Fruit fly (Drosophila melanogaster) whole organism, embryonic: Measurements from ENCODE around the gene CG12182.

Source experiments
- Abd-B ChIP-seq: fragments of 200-800 bp; sonication (Bioruptor generic); optimal IDR thresholded peaks from 2 replicates; lab custom pipeline; 2018; ENCODE audit warnings: missing biosample characterization, mild to moderate bottlenecking, missing genetic modification characterization, moderate library complexity
- Aef1 ChIP-seq: fragments of 200-800 bp; sonication (Bioruptor generic); IDR thresholded peaks from 3 replicates; pipeline ENCODE4 v1.3.6; 2022; ENCODE audit warnings: missing biosample characterization, missing genetic modification characterization
- CG10274 ChIP-seq: fragments of 200-800 bp; sonication (Bioruptor generic); optimal IDR thresholded peaks from 3 replicates; lab custom pipeline; 2017; ENCODE audit warnings: missing biosample characterization, mild to moderate bottlenecking, missing genetic modification characterization
- CG12391 ChIP-seq: fragments of 200-800 bp; sonication (Bioruptor generic); optimal IDR thresholded peaks from 3 replicates; lab custom pipeline; 2018; ENCODE audit warnings: missing biosample characterization, mild to moderate bottlenecking, missing genetic modification characterization, moderate library complexity
- CG15073 ChIP-seq: fragments of 200-800 bp; sonication (Bioruptor generic); optimal IDR thresholded peaks from 2 replicates; lab custom pipeline; 2016; ENCODE audit warnings: missing biosample characterization, missing genetic modification characterization
- CG15514 ChIP-seq: fragments of 200-800 bp; sonication (Bioruptor generic); optimal IDR thresholded peaks from 3 replicates; lab custom pipeline; 2017; ENCODE audit warnings: missing biosample characterization, missing genetic modification characterization, mild to moderate bottlenecking, moderate library complexity, missing genetic modification reagents
- CG1647 ChIP-seq: fragments of 200-800 bp; sonication (Bioruptor generic); optimal IDR thresholded peaks from 3 replicates; lab custom pipeline; 2016; ENCODE audit warnings: missing biosample characterization, missing genetic modification characterization
- CG2678 ChIP-seq: fragments of 200-800 bp; sonication (Bioruptor generic); optimal IDR thresholded peaks from 3 replicates; lab custom pipeline; 2019; ENCODE audit warnings: missing biosample characterization, mild to moderate bottlenecking, missing genetic modification characterization, moderate library complexity
- CG3281 ChIP-seq: fragments of 200-800 bp; sonication (Bioruptor generic); optimal IDR thresholded peaks from 3 replicates; lab custom pipeline; 2017; ENCODE audit warnings: missing biosample characterization, mild to moderate bottlenecking, missing genetic modification characterization
- CG3407 ChIP-seq: fragments of 200-800 bp; sonication (Bioruptor generic); optimal IDR thresholded peaks from 2 replicates; lab custom pipeline; 2018; ENCODE audit warnings: missing biosample characterization, mild to moderate bottlenecking, missing genetic modification characterization
- CG4404 ChIP-seq: fragments of 200-800 bp; sonication (Bioruptor generic); IDR thresholded peaks from 2 replicates; pipeline ENCODE4 v1.3.6; 2022; ENCODE audit warnings: missing biosample characterization, missing genetic modification characterization
- CG6689 ChIP-seq: fragments of 200-800 bp; sonication (Bioruptor generic); IDR thresholded peaks from 2 replicates; pipeline ENCODE4 v1.3.6; 2022; ENCODE audit warnings: missing biosample characterization, missing genetic modification characterization
- CG7271 ChIP-seq: fragments of 200-800 bp; sonication (Bioruptor generic); optimal IDR thresholded peaks from 2 replicates; lab custom pipeline; 2018; ENCODE audit warnings: missing biosample characterization, mild to moderate bottlenecking, missing genetic modification characterization, moderate library complexity
- CG7745 ChIP-seq: fragments of 200-800 bp; sonication (Bioruptor generic); optimal IDR thresholded peaks from 2 replicates; lab custom pipeline; 2018; ENCODE audit warnings: missing biosample characterization, mild to moderate bottlenecking, missing genetic modification characterization, moderate library complexity
- CG8290 ChIP-seq, 3 experiments: fragments of 200-800 bp; sonication (Bioruptor generic); optimal IDR thresholded peaks; 2 replicates each; lab custom pipeline; 2016 to 2019; ENCODE audit warnings: missing biosample characterization in 3 of 3, missing genetic modification characterization in 3 of 3, mild to moderate bottlenecking in 2 of 3, moderate library complexity in 1 of 3
- CG9727 ChIP-seq: fragments of 200-800 bp; sonication (Bioruptor generic); optimal IDR thresholded peaks from 3 replicates; lab custom pipeline; 2017; ENCODE audit warnings: missing biosample characterization, mild to moderate bottlenecking, missing genetic modification characterization
- CG9817 ChIP-seq: fragments of 200-800 bp; sonication (Bioruptor generic); optimal IDR thresholded peaks from 2 replicates; lab custom pipeline; 2018; ENCODE audit warnings: missing biosample characterization, mild to moderate bottlenecking, missing genetic modification characterization, moderate library complexity
- CHES-1-like ChIP-seq: fragments of 200-800 bp; sonication (Bioruptor generic); optimal IDR thresholded peaks from 2 replicates; lab custom pipeline; 2016; ENCODE audit warnings: missing biosample characterization, missing genetic modification characterization
- Drgx ChIP-seq: fragments of 200-800 bp; sonication (Bioruptor generic); IDR thresholded peaks from 2 replicates; pipeline ENCODE4 v1.3.6; 2022; ENCODE audit warnings: missing biosample characterization, missing genetic modification characterization
- HLH3B ChIP-seq: fragments of 200-800 bp; sonication (Bioruptor generic); IDR thresholded peaks from 2 replicates; pipeline ENCODE4 v1.3.6; 2022; ENCODE audit warnings: missing biosample characterization, missing genetic modification characterization
- Hand ChIP-seq: fragments of 200-800 bp; sonication (Bioruptor generic); optimal IDR thresholded peaks from 2 replicates; lab custom pipeline; 2017; ENCODE audit warnings: mild to moderate bottlenecking, missing biosample characterization, missing genetic modification reagents, missing genetic modification characterization
- Hr3 ChIP-seq: fragments of 200-800 bp; sonication (Bioruptor generic); optimal IDR thresholded peaks from 3 replicates; lab custom pipeline; 2016; ENCODE audit warnings: missing biosample characterization, missing genetic modification characterization
- Hr51 ChIP-seq, 2 experiments: fragments of 200-800 bp; sonication (Bioruptor generic); optimal IDR thresholded peaks; 2 replicates in 1 of 2; 3 replicates in 1 of 2; lab custom pipeline; 2016 to 2018; ENCODE audit warnings: missing biosample characterization in 2 of 2, missing genetic modification characterization in 2 of 2, mild to moderate bottlenecking in 1 of 2, moderate library complexity in 1 of 2
- Hr78 ChIP-seq, 2 experiments: fragments of 200-800 bp in 1 of 2; fragments of >200 bp in 1 of 2; sonication (Bioruptor generic) in 1 of 2; optimal IDR thresholded peaks; 2 replicates each; lab custom pipeline; 2017 to 2019; ENCODE audit warnings: missing biosample characterization in 2 of 2, missing genetic modification characterization in 2 of 2, mild to moderate bottlenecking in 1 of 2, moderate library complexity in 1 of 2
- Oli ChIP-seq: fragments of 200-800 bp; sonication (Bioruptor generic); optimal IDR thresholded peaks from 2 replicates; lab custom pipeline; 2018; ENCODE audit warnings: missing biosample characterization, mild to moderate bottlenecking, missing genetic modification characterization, moderate library complexity
- Sox100B ChIP-seq: fragments of 200-800 bp; sonication (Bioruptor generic); optimal IDR thresholded peaks from 3 replicates; lab custom pipeline; 2018; ENCODE audit warnings: missing biosample characterization, mild to moderate bottlenecking, missing genetic modification characterization
- Sry-β ChIP-seq: fragments of 200-800 bp; sonication (Bioruptor generic); optimal IDR thresholded peaks from 2 replicates; lab custom pipeline; 2018; ENCODE audit warnings: missing biosample characterization, mild to moderate bottlenecking, missing genetic modification characterization, moderate library complexity
- cato ChIP-seq: fragments of 200-800 bp; sonication (Bioruptor generic); optimal IDR thresholded peaks from 2 replicates; lab custom pipeline; 2016; ENCODE audit warnings: missing biosample characterization, missing genetic modification characterization, borderline replicate concordance
- disco-r ChIP-seq: fragments of 200-800 bp; sonication (Bioruptor generic); optimal IDR thresholded peaks from 2 replicates; lab custom pipeline; 2016; ENCODE audit warnings: missing biosample characterization, missing genetic modification characterization
- dmrt11E ChIP-seq: fragments of 200-800 bp; sonication (Bioruptor generic); optimal IDR thresholded peaks from 3 replicates; lab custom pipeline; 2018; ENCODE audit warnings: missing biosample characterization, mild to moderate bottlenecking, missing genetic modification characterization, moderate library complexity
- emc ChIP-seq: fragments of 200-800 bp; sonication (Bioruptor generic); optimal IDR thresholded peaks from 2 replicates; lab custom pipeline; 2016; ENCODE audit warnings: missing biosample characterization, missing genetic modification characterization
- ewg ChIP-seq: fragments of 200-800 bp; sonication (Bioruptor generic); optimal IDR thresholded peaks from 3 replicates; lab custom pipeline; 2017; ENCODE audit warnings: mild to moderate bottlenecking, missing biosample characterization, missing genetic modification reagents, missing genetic modification characterization
- exex ChIP-seq: fragments of 200-800 bp; sonication (Bioruptor generic); optimal IDR thresholded peaks from 4 replicates; lab custom pipeline; 2018; ENCODE audit warnings: missing biosample characterization, mild to moderate bottlenecking, missing genetic modification characterization, moderate library complexity
- gfzf ChIP-seq: fragments of 200-800 bp; sonication (Bioruptor generic); optimal IDR thresholded peaks from 2 replicates; lab custom pipeline; 2016; ENCODE audit warnings: missing biosample characterization, mild to moderate bottlenecking, missing genetic modification characterization, moderate library complexity
- ham ChIP-seq: fragments of 200-800 bp; sonication (Bioruptor generic); IDR thresholded peaks from 2 replicates; pipeline ENCODE4 v1.3.6; 2022; ENCODE audit warnings: missing biosample characterization, missing genetic modification characterization
- mirr ChIP-seq: fragments of 200-800 bp; sonication (Bioruptor generic); optimal IDR thresholded peaks from 3 replicates; lab custom pipeline; 2018; ENCODE audit warnings: missing biosample characterization, mild to moderate bottlenecking, missing genetic modification characterization
- oc ChIP-seq: fragments of 200-800 bp; sonication (Bioruptor generic); optimal IDR thresholded peaks from 2 replicates; lab custom pipeline; 2018; ENCODE audit warnings: missing biosample characterization, mild to moderate bottlenecking, missing genetic modification characterization, moderate library complexity
- pita ChIP-seq: fragments of 200-800 bp; sonication (Bioruptor generic); optimal IDR thresholded peaks from 2 replicates; lab custom pipeline; 2017; ENCODE audit warnings: missing biosample characterization, mild to moderate bottlenecking, missing genetic modification characterization
- sc ChIP-seq, 3 experiments: fragments of >200 bp in 2 of 3; fragments of 200-800 bp in 1 of 3; sonication (Bioruptor generic) in 1 of 3; optimal IDR thresholded peaks; 2 replicates in 2 of 3; 3 replicates in 1 of 3; lab custom pipeline; 2017; ENCODE audit warnings: mild to moderate bottlenecking in 1 of 3, missing biosample characterization in 1 of 3, missing genetic modification characterization in 1 of 3, missing genetic modification reagents in 1 of 3
- slbo ChIP-seq: fragments of 200-800 bp; sonication (Bioruptor generic); IDR thresholded peaks from 2 replicates; pipeline ENCODE4 v1.3.6; 2022; ENCODE audit warnings: missing biosample characterization, missing genetic modification characterization
- slou ChIP-seq: fragments of 200-800 bp; sonication (Bioruptor generic); optimal IDR thresholded peaks from 3 replicates; lab custom pipeline; 2016; ENCODE audit warnings: missing biosample characterization, missing genetic modification characterization
- sna ChIP-seq: fragments of 200-800 bp; sonication (Bioruptor generic); IDR thresholded peaks from 2 replicates; pipeline ENCODE4 v1.3.6; 2022; ENCODE audit warnings: missing biosample characterization, missing genetic modification characterization; ENCODE audit not compliant: partially characterized antibody
- sqz ChIP-seq: fragments of 200-800 bp; sonication (Bioruptor generic); optimal IDR thresholded peaks from 3 replicates; lab custom pipeline; 2018; ENCODE audit warnings: missing biosample characterization, mild to moderate bottlenecking, missing genetic modification characterization
- tio ChIP-seq: fragments of 200-800 bp; sonication (Bioruptor generic); optimal IDR thresholded peaks from 2 replicates; lab custom pipeline; 2017; ENCODE audit warnings: missing biosample characterization, missing genetic modification characterization, inconsistent platforms
- usp ChIP-seq: fragments of >200 bp; optimal IDR thresholded peaks from 2 replicates; lab custom pipeline; 2017; ENCODE audit warnings: missing biosample characterization, missing genetic modification characterization
- vfl ChIP-seq: fragments of 200-800 bp; sonication (Bioruptor generic); optimal IDR thresholded peaks from 2 replicates; lab custom pipeline; 2016; ENCODE audit warnings: missing biosample characterization, missing genetic modification characterization
- yki ChIP-seq: fragments of >200 bp; optimal IDR thresholded peaks from 3 replicates; lab custom pipeline; 2018

CG12182 gene

DNA sequence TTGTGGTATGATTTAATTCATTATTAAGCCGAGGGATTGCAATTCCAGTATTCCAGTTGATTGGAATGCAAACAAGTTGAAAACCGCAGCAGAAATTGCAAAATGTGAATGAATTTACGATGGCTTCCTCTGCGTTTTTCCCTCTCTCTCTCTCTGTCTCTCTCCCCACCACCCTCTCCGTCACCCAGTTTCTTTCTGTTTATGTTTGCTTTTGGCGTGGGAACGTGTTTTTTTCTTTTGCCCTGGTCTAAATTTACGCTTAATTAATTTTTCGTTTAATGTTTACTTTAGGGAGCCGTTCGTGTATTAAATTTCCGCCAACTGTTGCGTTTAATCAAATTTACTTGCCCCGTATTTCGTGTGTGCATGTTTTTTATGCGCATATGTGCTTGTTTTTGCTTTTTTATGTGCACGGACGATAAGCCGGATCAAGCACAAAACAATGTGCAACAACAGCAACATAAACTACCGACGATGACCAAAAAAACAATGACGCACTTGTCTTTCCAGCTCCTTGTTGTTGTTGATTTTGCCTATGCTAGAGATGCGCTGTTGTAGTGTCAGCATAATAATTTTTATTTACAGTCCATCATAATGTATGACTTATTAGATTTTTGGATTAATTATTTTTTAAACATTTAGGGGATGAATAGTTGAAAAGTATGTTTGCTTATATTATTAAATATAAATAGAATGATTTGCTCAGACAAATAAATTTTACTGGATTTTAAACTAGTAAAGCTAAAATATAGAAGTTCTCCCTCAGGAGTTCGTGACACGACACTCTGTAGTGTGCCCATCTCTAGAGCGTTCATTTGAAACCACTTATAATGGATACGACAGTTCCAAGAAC lies 9.2 kb downstream of the CG12182 start (continued):
- TF ChIP-seq gfzf (GFP tag; lab: Kevin White, UChicago) (no peak), oc (tag; lab: Kevin White, UChicago) (peak; percentile 63), HLH3B (GFP tag; lab: Robert Waterston, UW) (peak; percentile 81), Aef1 (GFP tag; lab: Robert Waterston, UW) (peak; percentile 76), CG7745 (tag; lab: Kevin White, UChicago) (peak; percentile 85), tio (peak; percentile 79), CG1647 (GFP tag; lab: Kevin White, UChicago) (peak; percentile 37), slbo (GFP tag; lab: Robert Waterston, UW) (peak; percentile 83), Oli (tag; lab: Kevin White, UChicago) (peak; percentile 79), Hr3 (GFP tag; lab: Kevin White, UChicago) (peak; percentile 56), CHES-1-like (GFP tag; lab: Kevin White, UChicago) (no peak), CG10274 (GFP tag; lab: Kevin White, UChicago) (peak; percentile 32), sna (peak; percentile 56; the same call in 1 of the 2 replicates), sqz (peak; percentile 59), Abd-B (GFP tag; lab: Kevin White, UChicago) (peak; percentile 70), CG9817 (peak; percentile 69), ham (GFP tag; lab: Robert Waterston, UW) (no peak), Hand (GFP tag; lab: Kevin White, UChicago) (peak; percentile 68), ewg (peak; percentile 52), pita (no peak), CG3281 (GFP tag; lab: Kevin White, UChicago) (peak; percentile 74), vfl (GFP tag; lab: Kevin White, UChicago) (peak; percentile 12), CG4404 (GFP tag; lab: Robert Waterston, UW) (no peak), exex (tag; lab: Kevin White, UChicago) (peak; percentile 54), CG7271 (peak; percentile 39), cato (GFP tag; lab: Kevin White, UChicago) (peak; percentile 32), CG6689 (GFP tag; lab: Robert Waterston, UW) (peak; percentile 32; the same call in 1 of the 2 replicates), Sox100B (GFP tag; lab: Kevin White, UChicago) (peak; percentile 86), CG9727 (GFP tag; lab: Kevin White, UChicago) (peak; percentile 77), emc (GFP tag; lab: Kevin White, UChicago) (no peak), mirr (GFP tag; lab: Kevin White, UChicago) (no peak), sc (optimal IDR thresholded peaks at IDR 0.05; lab: Kevin White, UChicago) (no peak), sc (GFP tag; optimal IDR thresholded peaks at IDR 0.05; lab: Kevin White, UChicago) (peak; percentile 49), Hr78 (GFP tag; optimal IDR thresholded peaks at IDR 0.05; lab: Kevin White, UChicago) (peak in 1 of 2 experiments; percentile 48), CG2678 (tag; lab: Kevin White, UChicago) (peak; percentile 87), Drgx (GFP tag; lab: Robert Waterston, UW) (no peak), CG3407 (GFP tag; lab: Kevin White, UChicago) (peak; percentile 70), CG15514 (GFP tag; lab: Kevin White, UChicago) (peak; percentile 68), CG15073 (no peak), dmrt11E (peak; percentile 77), Hr51 (GFP tag; optimal IDR thresholded peaks at IDR 0.05; lab: Kevin White, UChicago) (peak in 1 of 2 experiments; percentile 86), usp (GFP tag; lab: Kevin White, UChicago) (no peak), CG8290 (GFP tag; optimal IDR thresholded peaks at IDR 0.05; lab: Kevin White, UChicago) (peak; percentile 21), CG8290 (tag; optimal IDR thresholded peaks at IDR 0.05; lab: Kevin White, UChicago) (peak; percentile 18 to 47), CG12391 (tag; lab: Kevin White, UChicago) (peak; percentile 86), yki (lab: Kevin White, UChicago) (no peak), Sry-β (GFP tag; lab: Kevin White, UChicago) (peak; percentile 63), disco-r (GFP tag; lab: Kevin White, UChicago) (no peak), slou (peak; percentile 53)
